Worm (Caenorhabditis elegans) whole organism, early embryonic: ENCODE data around the gene cpr-3.

Experiments used
- B0310.2 ChIP-seq: sonication (generic microtip); optimal IDR thresholded peaks from 2 replicates; lab custom pipeline; 2016; ENCODE audit warnings: mild to moderate bottlenecking, missing genetic modification characterization, missing compliant biosample characterization
- aly-1 ChIP-seq: sonication (generic microtip); optimal IDR thresholded peaks from 2 replicates; lab custom pipeline; 2016; ENCODE audit warnings: missing genetic modification characterization, missing compliant biosample characterization
- ama-1 ChIP-seq: fragments of 150-350 bp; optimal IDR thresholded peaks from 2 replicates; lab custom pipeline; 2014
- ceh-13 ChIP-seq: fragments of 200-800 bp; sonication (Bioruptor generic); optimal IDR thresholded peaks from 2 replicates; lab custom pipeline; 2018; ENCODE audit warnings: mild to moderate bottlenecking, missing genetic modification characterization, missing compliant biosample characterization
- ceh-36 ChIP-seq: sonication (generic microtip); optimal IDR thresholded peaks from 2 replicates; lab custom pipeline; 2016; ENCODE audit warnings: missing genetic modification characterization, inconsistent platforms, missing compliant biosample characterization
- ets-7 ChIP-seq: sonication (generic microtip); optimal IDR thresholded peaks from 2 replicates; lab custom pipeline; 2016; ENCODE audit warnings: missing genotype, missing genetic modification characterization, missing compliant biosample characterization
- flt-1 ChIP-seq: fragments of 200-800 bp; sonication (Bioruptor generic); IDR thresholded peaks from 2 replicates; pipeline ENCODE4 v1.3.6; 2022; ENCODE audit warnings: missing genetic modification characterization, missing compliant biosample characterization
- hmbx-1 ChIP-seq: sonication (generic microtip); optimal IDR thresholded peaks from 2 replicates; lab custom pipeline; 2016; ENCODE audit warnings: mild to moderate bottlenecking, missing genetic modification characterization, missing compliant biosample characterization
- hnd-1 ChIP-seq: sonication (generic microtip); optimal IDR thresholded peaks from 2 replicates; lab custom pipeline; 2016; ENCODE audit warnings: missing genetic modification characterization, missing compliant biosample characterization
- pes-1 ChIP-seq: fragments of 200-800 bp; sonication (Bioruptor generic); IDR thresholded peaks from 2 replicates; pipeline ENCODE4 v1.3.6; 2022; ENCODE audit warnings: missing genetic modification reagents, missing genetic modification characterization, missing compliant biosample characterization
- scrt-1 ChIP-seq: fragments of 200-800 bp; sonication (Bioruptor generic); IDR thresholded peaks from 2 replicates; pipeline ENCODE4 v1.3.6; 2022; ENCODE audit warnings: missing genetic modification characterization, missing compliant biosample characterization
- sea-1 ChIP-seq: fragments of 200-800 bp; sonication (Bioruptor generic); conservative IDR thresholded peaks from 2 replicates; pipeline ENCODE4 v1.3.6; 2022; ENCODE audit warnings: missing genetic modification characterization, missing compliant biosample characterization
- tbx-37 ChIP-seq: fragments of 200-800 bp; sonication (Bioruptor generic); conservative IDR thresholded peaks from 2 replicates; pipeline ENCODE4 v1.3.6; 2022; ENCODE audit warnings: missing genetic modification reagents, missing genetic modification characterization, missing compliant biosample characterization
- tra-4 ChIP-seq: sonication (generic microtip); optimal IDR thresholded peaks from 2 replicates; lab custom pipeline; 2017; ENCODE audit warnings: missing genetic modification characterization, missing compliant biosample characterization

DNA sequence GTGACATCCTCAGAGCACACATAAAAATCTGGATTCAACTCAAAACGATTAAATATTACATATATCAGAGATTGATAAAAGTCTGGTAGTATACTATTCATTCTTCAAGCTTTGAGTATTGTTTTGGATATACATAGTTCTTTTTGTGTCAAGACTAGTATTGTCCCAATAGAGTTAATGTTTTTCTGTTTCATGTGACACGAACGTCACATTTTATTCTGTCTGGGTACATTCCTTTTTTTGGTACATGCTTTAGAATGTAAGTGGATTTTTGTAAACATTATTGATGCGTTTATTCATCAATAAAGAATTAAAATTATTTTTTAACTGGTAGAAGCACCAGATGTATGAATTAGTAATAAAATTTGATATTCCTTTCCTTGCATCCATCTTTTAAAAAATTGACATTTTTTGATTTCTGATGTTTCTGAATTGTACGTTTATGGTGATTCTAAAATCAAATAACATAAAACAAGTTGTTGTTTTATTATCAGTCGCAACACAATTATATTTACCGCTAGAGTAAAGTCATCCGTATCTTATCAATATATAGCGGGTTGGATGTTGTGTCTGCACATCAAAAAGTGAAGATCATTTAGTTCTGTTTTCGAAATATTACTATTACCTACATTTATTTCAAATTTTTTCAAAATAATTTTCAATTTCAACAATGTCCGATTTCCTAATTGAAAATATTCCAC, 17.5 kb upstream of the cpr-3 start, which contains the start of the genes srt-22 and nhr-246:
- TF ChIP-seq ama-1 (lab: Kevin White, UChicago) (no peak), aly-1 (tag; lab: Kevin White, UChicago) (no peak), hnd-1 (no peak), scrt-1 (GFP tag; lab: Robert Waterston, UW) (no peak), sea-1 (GFP tag; lab: Robert Waterston, UW) (no peak), ceh-13 (GFP tag; lab: Kevin White, UChicago) (no peak), hmbx-1 (no peak), tra-4 (tag; lab: Kevin White, UChicago) (no peak), ceh-36 (tag; lab: Kevin White, UChicago) (no peak), flt-1 (GFP tag; lab: Robert Waterston, UW) (no peak), tbx-37 (GFP tag; lab: Robert Waterston, UW) (no peak), B0310.2 (tag; lab: Kevin White, UChicago) (no peak), pes-1 (GFP tag; lab: Robert Waterston, UW) (no peak), ets-7 (tag; lab: Kevin White, UChicago) (no peak)
